Fruit fly (Drosophila melanogaster): ENCODE results near the gene toc.

toc gene

dm6 chr2L:3055710-3056447, 88.7 kb downstream of the toc start (continued):
- TF ChIP-seq pfk (GFP tag; optimal IDR thresholded peaks at IDR 0.05) (no peak), esg (GFP tag; conservative IDR thresholded peaks at IDR 0.05) (no peak), CTCF (GFP tag; optimal IDR thresholded peaks at IDR 0.05) (no peak), pum (GFP tag; optimal IDR thresholded peaks at IDR 0.05) (no peak), sna (GFP tag; IDR thresholded peaks at IDR 0.05; ENCODE audit: partially characterized antibody) (no peak), hb (GFP tag; IDR thresholded peaks at IDR 0.05; ENCODE audit: partially characterized antibody) (no peak), crol (GFP tag; IDR thresholded peaks at IDR 0.05) (no peak), Neu2 (GFP tag; optimal IDR thresholded peaks at IDR 0.05; ENCODE audit: borderline replicate concordance) (peak; percentile 45), CG2202 (tag; optimal IDR thresholded peaks at IDR 0.05) (no peak), gcm (GFP tag; optimal IDR thresholded peaks at IDR 0.05) (no peak), CG13296 (GFP tag; optimal IDR thresholded peaks at IDR 0.05) (no peak), CG14014 (GFP tag; IDR thresholded peaks at IDR 0.05) (no peak; the same call in 1 of the 2 replicates), CG9797 (GFP tag; optimal IDR thresholded peaks at IDR 0.05) (no peak), fu2 (GFP tag; optimal IDR thresholded peaks at IDR 0.05) (no peak), CG11504 (tag; optimal IDR thresholded peaks at IDR 0.05) (peak; percentile 67), dan (GFP tag; IDR thresholded peaks at IDR 0.05) (no peak), CG16815 (GFP tag; optimal IDR thresholded peaks at IDR 0.05) (no peak), CG13424 (tag; optimal IDR thresholded peaks at IDR 0.05) (peak; percentile 54), CG14710 (tag; optimal IDR thresholded peaks at IDR 0.05) (peak; percentile 15), tap (tag; optimal IDR thresholded peaks at IDR 0.05) (no peak), Atf6 (GFP tag; IDR thresholded peaks at IDR 0.05) (no peak), Bgb (GFP tag; IDR thresholded peaks at IDR 0.05; ENCODE audit: partially characterized antibody) (peak; percentile 48; the same call in 1 of the 2 replicates), ab (GFP tag; optimal IDR thresholded peaks at IDR 0.05) (no peak), CG7745 (tag; optimal IDR thresholded peaks at IDR 0.05) (no peak), CG12071 (GFP tag; optimal IDR thresholded peaks at IDR 0.05) (no peak), mam (GFP tag; optimal IDR thresholded peaks at IDR 0.05) (peak; percentile 52), ap (GFP tag; IDR thresholded peaks at IDR 0.05) (no peak), Tbp (GFP tag; optimal IDR thresholded peaks at IDR 0.05) (no peak), CG11696 (GFP tag; IDR thresholded peaks at IDR 0.05) (no peak), Camta (GFP tag; optimal IDR thresholded peaks at IDR 0.05) (peak; percentile 30), CG15479 (GFP tag; optimal IDR thresholded peaks at IDR 0.05) (no peak), pnt (GFP tag; optimal IDR thresholded peaks at IDR 0.05) (peak; percentile 31), CG17361 (GFP tag; IDR thresholded peaks at IDR 0.05) (peak; percentile 84), E2f1 (GFP tag; IDR thresholded peaks at IDR 0.05) (no peak), fd96Cb (tag; optimal IDR thresholded peaks at IDR 0.05) (no peak), fd64A (GFP tag; optimal IDR thresholded peaks at IDR 0.05) (no peak), CG18011 (GFP tag; optimal IDR thresholded peaks at IDR 0.05) (no peak), unc-4 (GFP tag; IDR thresholded peaks at IDR 0.05; ENCODE audit: partially characterized antibody) (peak; percentile 51), CG11456 (GFP tag; IDR thresholded peaks at IDR 0.05) (no peak), Gug (GFP tag; IDR thresholded peaks at IDR 0.05) (no peak; the same call in 2 of the 4 replicates), Scr (GFP tag; IDR thresholded peaks at IDR 0.05; ENCODE audit: partially characterized antibody) (peak; percentile 60), CG12155 (GFP tag; optimal IDR thresholded peaks at IDR 0.05) (peak; percentile 23), nau (GFP tag; optimal IDR thresholded peaks at IDR 0.05) (no peak), zf30C (GFP tag; optimal IDR thresholded peaks at IDR 0.05) (no peak), Abd-B (GFP tag; optimal IDR thresholded peaks at IDR 0.05) (peak; percentile 24), CG12219 (GFP tag; optimal IDR thresholded peaks at IDR 0.05) (no peak), sqz (GFP tag; optimal IDR thresholded peaks at IDR 0.05) (no peak), caup (GFP tag; optimal IDR thresholded peaks at IDR 0.05; ENCODE audit: severe bottlenecking) (no peak), ranshi (GFP tag; IDR thresholded peaks at IDR 0.05) (no peak; the same call in 1 of the 2 replicates), CG8765 (GFP tag; IDR thresholded peaks at IDR 0.05) (no peak)
